Fruit fly (Drosophila melanogaster) whole organism, pupa: Measurements from ENCODE around the gene CG11155.

Experiments
- CG12605 ChIP-seq: fragments of 200-800 bp; sonication (Bioruptor generic); IDR thresholded peaks from 2 replicates; pipeline ENCODE4 v1.3.6; 2022; ENCODE audit warnings: missing biosample characterization, missing genetic modification characterization
- CG14655 ChIP-seq: fragments of 200-800 bp; sonication (Bioruptor generic); optimal IDR thresholded peaks from 3 replicates; lab custom pipeline; 2017; ENCODE audit warnings: mild to moderate bottlenecking, missing biosample characterization, missing genetic modification reagents, missing genetic modification characterization
- CG34367 ChIP-seq: fragments of 200-800 bp; sonication (Bioruptor generic); optimal IDR thresholded peaks from 2 replicates; lab custom pipeline; 2018; ENCODE audit warnings: missing biosample characterization, mild to moderate bottlenecking, missing genetic modification characterization
- CG4496 ChIP-seq: fragments of 200-800 bp; sonication (Bioruptor generic); IDR thresholded peaks from 3 replicates; pipeline ENCODE4 v1.3.6; 2022; ENCODE audit warnings: missing biosample characterization, missing genetic modification characterization
- CG8159 ChIP-seq: fragments of 200-800 bp; sonication (Bioruptor generic); optimal IDR thresholded peaks from 3 replicates; lab custom pipeline; 2018; ENCODE audit warnings: missing biosample characterization, mild to moderate bottlenecking, missing genetic modification characterization, moderate library complexity
- CG8301 ChIP-seq: fragments of 200-800 bp; sonication (Bioruptor generic); optimal IDR thresholded peaks from 2 replicates; lab custom pipeline; 2018; ENCODE audit warnings: missing biosample characterization, mild to moderate bottlenecking, missing genetic modification characterization
- D1 ChIP-seq: fragments of 200-800 bp; sonication (Bioruptor generic); optimal IDR thresholded peaks from 2 replicates; lab custom pipeline; 2018; ENCODE audit warnings: missing biosample characterization, mild to moderate bottlenecking, missing genetic modification characterization, moderate library complexity
- Pif1B ChIP-seq: fragments of 200-800 bp; sonication (Bioruptor generic); optimal IDR thresholded peaks from 3 replicates; lab custom pipeline; 2016; ENCODE audit warnings: missing biosample characterization, missing genetic modification characterization
- gl ChIP-seq: fragments of 200-800 bp; sonication (Bioruptor generic); optimal IDR thresholded peaks from 2 replicates; lab custom pipeline; 2018; ENCODE audit warnings: missing biosample characterization, mild to moderate bottlenecking, missing genetic modification characterization
- rn ChIP-seq: fragments of 200-800 bp; sonication (Bioruptor generic); IDR thresholded peaks from 2 replicates; pipeline ENCODE4 v1.3.6; 2022; ENCODE audit warnings: missing biosample characterization, missing genetic modification characterization

- TF ChIP-seq CG8301 (tag; lab: Kevin White, UChicago): no peak
- no peak for TF ChIP-seq CG4496 (GFP tag; lab: Robert Waterston, UW)
- no peak for TF ChIP-seq CG34367 (tag; lab: Kevin White, UChicago)
- TF ChIP-seq gl (tag; lab: Kevin White, UChicago): no peak
- TF ChIP-seq CG12605 (GFP tag; lab: Robert Waterston, UW): no peak
- TF ChIP-seq rn (GFP tag; lab: Robert Waterston, UW): no peak
- no peak for TF ChIP-seq CG8159
- no peak for TF ChIP-seq CG14655 (GFP tag; lab: Kevin White, UChicago)
- TF ChIP-seq D1 (tag; lab: Kevin White, UChicago): no peak
- no peak for TF ChIP-seq Pif1B (GFP tag; lab: Kevin White, UChicago)
These were observed 2.5 kb upstream of the CG11155 start, which contains the start of gene Arf4 for dm6 chr4:1123769-1124493.
